Fruit fly (Drosophila melanogaster) whole organism, pupa: Measurements from ENCODE around the gene PolA1.

ENCODE experiments used
- CG12605 ChIP-seq: fragments of 200-800 bp; sonication (Bioruptor generic); IDR thresholded peaks from 2 replicates; pipeline ENCODE4 v1.3.6; 2022; ENCODE audit warnings: missing biosample characterization, missing genetic modification characterization
- CG13204 ChIP-seq: fragments of 200-800 bp; sonication (Bioruptor generic); optimal IDR thresholded peaks from 2 replicates; lab custom pipeline; 2018; ENCODE audit warnings: missing biosample characterization, mild to moderate bottlenecking, missing genetic modification characterization, moderate library complexity
- CG32121 ChIP-seq: fragments of 200-800 bp; sonication (Bioruptor generic); IDR thresholded peaks from 2 replicates; pipeline ENCODE4 v1.3.6; 2022; ENCODE audit warnings: missing biosample characterization, missing genetic modification characterization
- CG34367 ChIP-seq: fragments of 200-800 bp; sonication (Bioruptor generic); optimal IDR thresholded peaks from 2 replicates; lab custom pipeline; 2018; ENCODE audit warnings: missing biosample characterization, mild to moderate bottlenecking, missing genetic modification characterization
- CG8159 ChIP-seq: fragments of 200-800 bp; sonication (Bioruptor generic); optimal IDR thresholded peaks from 3 replicates; lab custom pipeline; 2018; ENCODE audit warnings: missing biosample characterization, mild to moderate bottlenecking, missing genetic modification characterization, moderate library complexity
- CG8301 ChIP-seq: fragments of 200-800 bp; sonication (Bioruptor generic); optimal IDR thresholded peaks from 2 replicates; lab custom pipeline; 2018; ENCODE audit warnings: missing biosample characterization, mild to moderate bottlenecking, missing genetic modification characterization
- CG9948 ChIP-seq: fragments of 200-800 bp; sonication (Bioruptor generic); optimal IDR thresholded peaks from 2 replicates; lab custom pipeline; 2018; ENCODE audit warnings: missing biosample characterization, mild to moderate bottlenecking, missing genetic modification characterization, moderate library complexity
- D1 ChIP-seq: fragments of 200-800 bp; sonication (Bioruptor generic); optimal IDR thresholded peaks from 2 replicates; lab custom pipeline; 2018; ENCODE audit warnings: missing biosample characterization, mild to moderate bottlenecking, missing genetic modification characterization, moderate library complexity
- Pif1A ChIP-seq: fragments of 200-800 bp; sonication (Bioruptor generic); optimal IDR thresholded peaks from 3 replicates; lab custom pipeline; 2016; ENCODE audit warnings: missing biosample characterization, missing genetic modification characterization
- Pif1B ChIP-seq: fragments of 200-800 bp; sonication (Bioruptor generic); optimal IDR thresholded peaks from 3 replicates; lab custom pipeline; 2016; ENCODE audit warnings: missing biosample characterization, missing genetic modification characterization
- Snoo ChIP-seq: fragments of 200-800 bp; sonication (Bioruptor generic); optimal IDR thresholded peaks from 3 replicates; lab custom pipeline; 2017; ENCODE audit warnings: missing biosample characterization, mild to moderate bottlenecking, missing genetic modification characterization, inconsistent platforms
- fd96Ca ChIP-seq: fragments of 200-800 bp; sonication (Bioruptor generic); IDR thresholded peaks from 3 replicates; pipeline ENCODE4 v1.3.6; 2022; ENCODE audit warnings: missing biosample characterization, missing genetic modification characterization

- peak; percentile 82 for TF ChIP-seq CG32121
- TF ChIP-seq CG12605 = peak; percentile 43; the same call in 1 of the 2 replicates
- TF ChIP-seq CG9948 (tag; lab: Kevin White, UChicago) = peak; percentile 79
- TF ChIP-seq Pif1A (GFP tag; lab: Kevin White, UChicago) = peak; percentile 79
- peak; percentile 79 for TF ChIP-seq CG8159 (tag; lab: Kevin White, UChicago)
- TF ChIP-seq fd96Ca (GFP tag; lab: Robert Waterston, UW) = no peak
- peak; percentile 64 for TF ChIP-seq Pif1B (GFP tag; lab: Kevin White, UChicago)
- TF ChIP-seq Snoo (tag; lab: Kevin White, UChicago) = peak; percentile 81
- TF ChIP-seq CG34367 (tag; lab: Kevin White, UChicago) = peak; percentile 63
- peak; percentile 83 for TF ChIP-seq CG8301 (tag; lab: Kevin White, UChicago)
- TF ChIP-seq CG13204 = peak; percentile 26
- peak; percentile 67 for TF ChIP-seq D1 (tag; lab: Kevin White, UChicago)
Observed at dm6 chr3R:21719934-21720431, 48.4 kb upstream of the PolA1 start.
